Worm (Caenorhabditis elegans) whole organism, L2 larva: ENCODE data around the gene F37A4.3.

Source experiments
- ZK546.5 ChIP-seq: sonication (generic microtip); optimal IDR thresholded peaks from 2 replicates; lab custom pipeline; 2017; ENCODE audit warnings: missing biosample characterization, missing genetic modification characterization
- aly-2 ChIP-seq: fragments of 150-350 bp; optimal IDR thresholded peaks from 2 replicates; lab custom pipeline; 2014; ENCODE audit warnings: missing biosample characterization, missing genetic modification characterization
- blmp-1 ChIP-seq: sonication (generic microtip); optimal IDR thresholded peaks from 2 replicates; lab custom pipeline; 2017; ENCODE audit warnings: missing genetic modification characterization, mild to moderate bottlenecking, missing compliant biosample characterization, antibody characterized with exemption, moderate library complexity; ENCODE audit not compliant: insufficient read depth
- ceh-82 ChIP-seq: fragments of 150-350 bp; optimal IDR thresholded peaks from 2 replicates; lab custom pipeline; 2014; ENCODE audit warnings: missing biosample characterization, missing genetic modification characterization
- lin-13 ChIP-seq: fragments of 150-350 bp; optimal IDR thresholded peaks from 2 replicates; lab custom pipeline; 2014; ENCODE audit warnings: missing biosample characterization, missing genetic modification reagents, missing genetic modification characterization
- lin-39 ChIP-seq: fragments of 150-350 bp; optimal IDR thresholded peaks from 2 replicates; lab custom pipeline; 2014; ENCODE audit warnings: missing biosample characterization, missing genetic modification reagents, missing genetic modification characterization
- nhr-11 ChIP-seq: fragments of 150-350 bp; optimal IDR thresholded peaks from 2 replicates; lab custom pipeline; 2014; ENCODE audit warnings: missing biosample characterization, missing genetic modification characterization
- sma-3 ChIP-seq: sonication (generic microtip); optimal IDR thresholded peaks from 2 replicates; lab custom pipeline; 2016; ENCODE audit warnings: missing genetic modification reagents, missing genetic modification characterization, missing compliant biosample characterization
- sma-9 ChIP-seq, 2 experiments: fragments of 150-350 bp in 1 of 2; sonication (generic microtip) in 1 of 2; optimal IDR thresholded peaks; 2 replicates each; lab custom pipeline; 2014 to 2016; ENCODE audit warnings: missing genetic modification characterization in 2 of 2, mild to moderate bottlenecking in 1 of 2, missing biosample characterization in 1 of 2, missing compliant biosample characterization in 1 of 2, missing genetic modification reagents in 1 of 2, moderate library complexity in 1 of 2
- snpc-4 ChIP-seq: fragments of 150-350 bp; optimal IDR thresholded peaks from 2 replicates; lab custom pipeline; 2014; ENCODE audit warnings: missing biosample characterization, missing genetic modification characterization
- unc-39 ChIP-seq: fragments of 150-350 bp; optimal IDR thresholded peaks from 2 replicates; lab custom pipeline; 2014; ENCODE audit warnings: missing biosample characterization, missing genetic modification characterization

ce11 chrIII:6723089-6723488 lies 4.7 kb downstream of the F37A4.3 start, which contains the start of gene F37A4.1:
- TF ChIP-seq ZK546.5 (tag; lab: Kevin White, UChicago) (no peak), blmp-1 (tag; lab: Kevin White, UChicago) (no peak), ceh-82 (tag; lab: Kevin White, UChicago) (no peak), aly-2 (tag; lab: Kevin White, UChicago) (no peak), nhr-11 (tag; lab: Kevin White, UChicago) (no peak), snpc-4 (tag; lab: Kevin White, UChicago) (no peak), lin-39 (tag; lab: Kevin White, UChicago) (no peak), lin-13 (GFP tag; lab: Kevin White, UChicago) (no peak), sma-3 (GFP tag; lab: Kevin White, UChicago) (no peak), unc-39 (no peak), sma-9 (GFP tag; optimal IDR thresholded peaks at IDR 0.05; lab: Kevin White, UChicago) (no peak), sma-9 (tag; optimal IDR thresholded peaks at IDR 0.05; lab: Kevin White, UChicago) (no peak)
